Fruit fly (Drosophila melanogaster): Measurements from ENCODE around the gene CG1695.

DNA sequence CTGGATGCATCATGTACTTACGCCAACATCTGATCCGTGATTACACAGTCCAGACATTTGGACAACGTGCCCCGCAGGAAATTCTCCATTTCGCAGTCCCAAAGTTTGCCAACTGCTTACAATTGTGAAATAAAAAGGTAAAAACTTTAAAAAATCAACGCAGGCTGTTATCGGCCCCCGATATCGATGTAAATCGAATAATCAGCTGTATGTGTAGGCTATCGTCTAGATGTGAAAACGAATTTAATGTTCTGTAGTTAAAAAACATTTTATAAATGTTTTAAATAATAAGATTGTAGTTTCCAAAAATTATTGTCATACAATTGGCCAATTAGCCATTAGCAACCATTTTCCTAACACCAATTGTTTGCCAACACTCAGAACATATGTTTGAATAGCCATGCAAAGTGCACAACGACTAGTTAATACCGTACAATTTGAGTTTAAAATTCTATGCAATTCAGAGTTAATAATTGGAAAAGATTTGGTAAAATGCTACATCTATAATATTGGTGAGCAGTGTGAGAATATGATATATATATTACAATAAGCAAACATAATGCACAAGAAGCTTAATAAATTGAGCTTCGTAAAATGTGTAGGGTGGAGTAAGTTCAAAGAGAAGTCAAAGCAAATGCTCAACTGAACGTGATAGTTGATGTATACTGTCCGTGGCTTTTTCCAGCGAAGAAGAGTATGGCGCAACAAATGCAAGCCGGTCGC lies 4.1 kb upstream of the CG1695 start, which contains the start of the genes CG11710 and mal:
- peak; percentile 29 for TF ChIP-seq CHES-1-like (GFP tag; optimal IDR thresholded peaks at IDR 0.05)
- TF ChIP-seq CG34422 (GFP tag; IDR thresholded peaks at IDR 0.05), result peak; percentile 77; the same call in 2 of the 3 replicates
- peak; percentile 75 for TF ChIP-seq lilli (GFP tag; optimal IDR thresholded peaks at IDR 0.05)
- TF ChIP-seq Ssrp (tag; optimal IDR thresholded peaks at IDR 0.05), result no peak
- TF ChIP-seq hbn (GFP tag; IDR thresholded peaks at IDR 0.05; ENCODE audit: partially characterized antibody), result no peak
- TF ChIP-seq yki (optimal IDR thresholded peaks at IDR 0.05), result no peak
- peak; percentile 71 for TF ChIP-seq onecut (GFP tag; IDR thresholded peaks at IDR 0.05)
- peak in 1 of 2 experiments; percentile 82 for TF ChIP-seq crp (GFP tag; optimal IDR thresholded peaks at IDR 0.05)
- TF ChIP-seq CG9437 (GFP tag; optimal IDR thresholded peaks at IDR 0.05), result peak; percentile 61
- no peak for TF ChIP-seq psq (GFP tag; optimal IDR thresholded peaks at IDR 0.05)
- TF ChIP-seq HmgD (GFP tag; optimal IDR thresholded peaks at IDR 0.05), result peak; percentile 12
- TF ChIP-seq Ets97D (GFP tag; optimal IDR thresholded peaks at IDR 0.05), result peak; percentile 44
- TF ChIP-seq NK7.1 (GFP tag; optimal IDR thresholded peaks at IDR 0.05), result peak; percentile 73
- peak; percentile 82 for TF ChIP-seq Dbx (GFP tag; IDR thresholded peaks at IDR 0.05)

Data from whole organism, embryonic.